Worm (Caenorhabditis elegans) whole organism, L4 larva: ENCODE measurements around the gene sre-24.

Experiments used
- D1046.2 ChIP-seq: fragments of 200-800 bp; sonication (Bioruptor generic); IDR thresholded peaks from 2 replicates; pipeline ENCODE4 v1.3.6; 2022; ENCODE audit warnings: missing genetic modification characterization, missing compliant biosample characterization
- F49E8.2 ChIP-seq: sonication (generic microtip); optimal IDR thresholded peaks from 2 replicates; lab custom pipeline; 2016; ENCODE audit warnings: missing compliant biosample characterization, mild to moderate bottlenecking, missing genetic modification characterization, borderline replicate concordance
- T26A8.4 ChIP-seq: fragments of 200-800 bp; sonication (Bioruptor generic); IDR thresholded peaks from 2 replicates; pipeline ENCODE4 v1.3.6; 2022; ENCODE audit warnings: missing genetic modification characterization, missing compliant biosample characterization
- Y48G9A.11 ChIP-seq: fragments of 200-800 bp; sonication (Bioruptor generic); IDR thresholded peaks from 2 replicates; pipeline ENCODE4 v1.3.6; 2022; ENCODE audit warnings: missing genetic modification reagents, missing genetic modification characterization, missing compliant biosample characterization
- Y5F2A.4 ChIP-seq: fragments of 200-800 bp; sonication (Bioruptor generic); optimal IDR thresholded peaks from 2 replicates; lab custom pipeline; 2018; ENCODE audit warnings: mild to moderate bottlenecking, missing genetic modification characterization, missing compliant biosample characterization
- aha-1 ChIP-seq: fragments of 150-350 bp; peaks from one replicate; lab custom pipeline; 2014; ENCODE audit warnings: missing biosample characterization, missing genetic modification characterization
- aly-2 ChIP-seq: sonication (generic microtip); optimal IDR thresholded peaks from 2 replicates; lab custom pipeline; 2018; ENCODE audit warnings: missing biosample characterization, missing genetic modification characterization
- ama-1 ChIP-seq: fragments of 150-350 bp; optimal IDR thresholded peaks from 2 replicates; lab custom pipeline; 2014; ENCODE audit warnings: inconsistent platforms, mixed read lengths
- arid-1 ChIP-seq: fragments of 200-800 bp; sonication (Bioruptor generic); conservative IDR thresholded peaks from 2 replicates; pipeline ENCODE4 v1.3.6; 2022; ENCODE audit warnings: missing genetic modification reagents, missing genetic modification characterization, missing compliant biosample characterization
- attf-4 ChIP-seq: sonication (generic microtip); optimal IDR thresholded peaks from 3 replicates; lab custom pipeline; 2017; ENCODE audit warnings: missing biosample characterization, missing genetic modification characterization
- ceh-28 ChIP-seq: fragments of 150-350 bp; optimal IDR thresholded peaks from 2 replicates; lab custom pipeline; 2014; ENCODE audit warnings: missing biosample characterization, missing genetic modification reagents, missing genetic modification characterization
- ceh-44 ChIP-seq: fragments of 200-800 bp; sonication (Bioruptor generic); IDR thresholded peaks from 2 replicates; pipeline ENCODE4 v1.3.6; 2022; ENCODE audit warnings: missing genetic modification reagents, missing genetic modification characterization, missing compliant biosample characterization
- cey-2 ChIP-seq: sonication (generic microtip); optimal IDR thresholded peaks from 3 replicates; lab custom pipeline; 2017; ENCODE audit warnings: missing genetic modification characterization, mild to moderate bottlenecking, missing compliant biosample characterization, antibody characterized with exemption, borderline replicate concordance; ENCODE audit not compliant: insufficient read depth
- ctbp-1 ChIP-seq: fragments of 200-800 bp; sonication (Bioruptor generic); IDR thresholded peaks from 2 replicates; pipeline ENCODE4 v1.3.6; 2022; ENCODE audit warnings: missing genetic modification reagents, missing genetic modification characterization, missing compliant biosample characterization
- daf-16 ChIP-seq, 3 experiments: sonication (generic microtip); optimal IDR thresholded peaks; 2 replicates each; lab custom pipeline; 2016 to 2017; ENCODE audit warnings: missing genetic modification characterization in 3 of 3, missing genetic modification reagents in 3 of 3, mild to moderate bottlenecking in 2 of 3, missing compliant biosample characterization in 2 of 3, missing biosample characterization in 1 of 3, moderate library complexity in 1 of 3
- daf-19 ChIP-seq: fragments of 200-800 bp; sonication (Bioruptor generic); conservative IDR thresholded peaks from 2 replicates; pipeline ENCODE4 v1.3.6; 2022; ENCODE audit warnings: missing genetic modification characterization, missing compliant biosample characterization
- dmd-6 ChIP-seq: fragments of 200-800 bp; sonication (Bioruptor generic); IDR thresholded peaks from 2 replicates; pipeline ENCODE4 v1.3.6; 2022; ENCODE audit warnings: missing genetic modification reagents, missing genetic modification characterization, missing compliant biosample characterization
- dmd-8 ChIP-seq: fragments of 200-800 bp; sonication (Bioruptor generic); IDR thresholded peaks from 2 replicates; pipeline ENCODE4 v1.3.6; 2022; ENCODE audit warnings: missing genetic modification characterization, missing compliant biosample characterization
- dpl-1 ChIP-seq: fragments of 150-350 bp; optimal IDR thresholded peaks from 2 replicates; lab custom pipeline; 2014; ENCODE audit warnings: missing biosample characterization, missing genetic modification reagents, missing genetic modification characterization
- dve-1 ChIP-seq: sonication (generic microtip); optimal IDR thresholded peaks from 2 replicates; lab custom pipeline; 2017; ENCODE audit warnings: antibody characterized with exemption, mild to moderate bottlenecking, missing genetic modification characterization, missing compliant biosample characterization; ENCODE audit not compliant: insufficient read depth
- fos-1 ChIP-seq: fragments of 150-350 bp; optimal IDR thresholded peaks from 2 replicates; lab custom pipeline; 2014; ENCODE audit warnings: missing biosample characterization, missing genetic modification characterization
- gei-8 ChIP-seq: fragments of 200-800 bp; sonication (Bioruptor generic); optimal IDR thresholded peaks from 2 replicates; lab custom pipeline; 2018; ENCODE audit warnings: mild to moderate bottlenecking, missing genetic modification characterization, missing compliant biosample characterization
- hif-1 ChIP-seq, 2 experiments: sonication (generic microtip); optimal IDR thresholded peaks; 2 replicates each; lab custom pipeline; 2016 to 2017; ENCODE audit warnings: missing compliant biosample characterization in 2 of 2, missing genetic modification characterization in 2 of 2, missing genetic modification reagents in 2 of 2, missing genotype in 2 of 2, mild to moderate bottlenecking in 1 of 2
- lin-1 ChIP-seq: fragments of 200-800 bp; sonication (Bioruptor generic); IDR thresholded peaks from 2 replicates; pipeline ENCODE4 v1.3.6; 2022; ENCODE audit warnings: missing genetic modification reagents, missing genetic modification characterization, missing compliant biosample characterization
- lin-39 ChIP-seq: fragments of 150-350 bp; optimal IDR thresholded peaks from 2 replicates; lab custom pipeline; 2014; ENCODE audit warnings: missing biosample characterization, missing genetic modification reagents, missing genetic modification characterization
- lsy-2 ChIP-seq, 2 experiments: fragments of 150-350 bp in 1 of 2; sonication (generic microtip) in 1 of 2; optimal IDR thresholded peaks; 2 replicates each; lab custom pipeline; 2014 to 2017; ENCODE audit warnings: missing biosample characterization in 2 of 2, missing genetic modification characterization in 2 of 2
- madf-5 ChIP-seq, 2 experiments: fragments of 200-800 bp; sonication (Bioruptor generic); IDR thresholded peaks; 2 replicates each; pipeline ENCODE4 v1.3.6; 2022; ENCODE audit warnings: missing compliant biosample characterization in 2 of 2, missing genetic modification characterization in 2 of 2
- mep-1 ChIP-seq: fragments of 150-350 bp; sonication (generic microtip); optimal IDR thresholded peaks from 3 replicates; lab custom pipeline; 2014; ENCODE audit warnings: missing biosample characterization, missing genetic modification characterization
- mes-2 ChIP-seq: sonication (generic microtip); optimal IDR thresholded peaks from 2 replicates; lab custom pipeline; 2016; ENCODE audit warnings: missing genotype, mild to moderate bottlenecking, missing genetic modification characterization, missing compliant biosample characterization; ENCODE audit not compliant: poor library complexity, severe bottlenecking
- nhr-102 ChIP-seq: sonication (generic microtip); optimal IDR thresholded peaks from 2 replicates; lab custom pipeline; 2016; ENCODE audit warnings: mild to moderate bottlenecking, missing genetic modification characterization, moderate library complexity, missing compliant biosample characterization
- nhr-28 ChIP-seq: fragments of 150-350 bp; optimal IDR thresholded peaks from 2 replicates; lab custom pipeline; 2014; ENCODE audit warnings: missing biosample characterization, missing genetic modification characterization
- nhr-41 ChIP-seq: fragments of 200-800 bp; sonication (Bioruptor generic); IDR thresholded peaks from 2 replicates; pipeline ENCODE4 v1.3.6; 2022; ENCODE audit warnings: missing genetic modification reagents, missing genetic modification characterization, missing compliant biosample characterization
- nhr-48 ChIP-seq: sonication (generic microtip); optimal IDR thresholded peaks from 2 replicates; lab custom pipeline; 2016; ENCODE audit warnings: mild to moderate bottlenecking, missing genetic modification characterization, missing compliant biosample characterization
- nhr-77 ChIP-seq: fragments of 150-350 bp; optimal IDR thresholded peaks from 2 replicates; lab custom pipeline; 2014; ENCODE audit warnings: missing biosample characterization, missing genetic modification characterization
- pha-4 ChIP-seq, 2 experiments: fragments of 150-350 bp in 1 of 2; fragments of 200-800 bp in 1 of 2; sonication (Bioruptor generic) in 1 of 2; IDR thresholded peaks in 1 of 2; optimal IDR thresholded peaks in 1 of 2; 2 replicates each; pipeline versions ENCODE4 v1.3.6 to Lab custom; 2014 to 2022; ENCODE audit warnings: missing genetic modification characterization in 2 of 2, missing genetic modification reagents in 2 of 2, missing biosample characterization in 1 of 2, missing compliant biosample characterization in 1 of 2
- pqm-1 ChIP-seq: sonication (generic microtip); optimal IDR thresholded peaks from 2 replicates; lab custom pipeline; 2017; ENCODE audit warnings: missing biosample characterization, missing genetic modification characterization
- saeg-2 ChIP-seq: fragments of 200-800 bp; sonication (Bioruptor generic); IDR thresholded peaks from 2 replicates; pipeline ENCODE4 v1.3.6; 2022; ENCODE audit warnings: missing genetic modification reagents, missing genetic modification characterization, missing compliant biosample characterization
- set-16 ChIP-seq: fragments of 200-800 bp; sonication (Bioruptor generic); IDR thresholded peaks from 2 replicates; pipeline ENCODE4 v1.3.6; 2022; ENCODE audit warnings: missing genetic modification reagents, missing genetic modification characterization, missing compliant biosample characterization
- snpc-1.2 ChIP-seq: fragments of 200-800 bp; sonication (Bioruptor generic); IDR thresholded peaks from 2 replicates; pipeline ENCODE4 v1.3.6; 2022; ENCODE audit warnings: missing genetic modification reagents, missing genetic modification characterization, missing compliant biosample characterization
- unc-130 ChIP-seq: sonication (generic microtip); optimal IDR thresholded peaks from 2 replicates; lab custom pipeline; 2016; ENCODE audit warnings: missing genetic modification reagents, missing genetic modification characterization, missing compliant biosample characterization
- unc-39 ChIP-seq: sonication (generic microtip); optimal IDR thresholded peaks from 2 replicates; lab custom pipeline; 2017; ENCODE audit warnings: missing biosample characterization, missing genetic modification characterization
- zfp-3 ChIP-seq: fragments of 200-800 bp; sonication (Bioruptor generic); conservative IDR thresholded peaks from 2 replicates; pipeline ENCODE4 v1.3.6; 2022; ENCODE audit warnings: missing genetic modification reagents, missing genetic modification characterization, missing compliant biosample characterization

The sre-24 gene

DNA sequence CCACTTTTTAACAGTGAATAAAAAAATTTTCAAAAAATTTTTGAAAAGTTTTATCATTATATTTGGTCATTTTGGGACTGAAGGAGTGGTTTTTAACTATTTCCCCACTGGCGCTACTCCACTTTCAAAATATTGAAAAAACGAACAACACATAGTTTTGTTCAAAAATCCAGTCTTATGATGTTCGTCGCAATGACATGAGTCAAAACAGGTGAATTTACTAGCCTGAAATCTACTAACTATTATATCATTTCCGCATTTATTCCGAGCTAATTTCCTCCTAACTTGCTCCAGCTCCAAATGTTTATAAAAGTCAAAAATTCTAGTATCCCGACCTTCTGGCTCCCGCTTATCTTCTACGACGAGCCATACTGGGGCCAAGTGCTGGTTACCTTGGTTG lies at the start of gene sre-24:
Gene sre-24 (plus strand): TSS at position 301 of the 400 bp plus-strand sequence.
- TF ChIP-seq fos-1 (tag; lab: Kevin White, UChicago) (no peak), dve-1 (tag; lab: Kevin White, UChicago) (no peak), T26A8.4 (GFP tag; lab: Robert Waterston, UW) (no peak), daf-19 (GFP tag; lab: Robert Waterston, UW) (no peak), D1046.2 (GFP tag; lab: Robert Waterston, UW) (no peak), gei-8 (GFP tag; lab: Kevin White, UChicago) (no peak), nhr-48 (tag; lab: Kevin White, UChicago) (no peak), ceh-44 (no peak), nhr-28 (no peak), mep-1 (tag; lab: Kevin White, UChicago) (no peak)

DNA sequence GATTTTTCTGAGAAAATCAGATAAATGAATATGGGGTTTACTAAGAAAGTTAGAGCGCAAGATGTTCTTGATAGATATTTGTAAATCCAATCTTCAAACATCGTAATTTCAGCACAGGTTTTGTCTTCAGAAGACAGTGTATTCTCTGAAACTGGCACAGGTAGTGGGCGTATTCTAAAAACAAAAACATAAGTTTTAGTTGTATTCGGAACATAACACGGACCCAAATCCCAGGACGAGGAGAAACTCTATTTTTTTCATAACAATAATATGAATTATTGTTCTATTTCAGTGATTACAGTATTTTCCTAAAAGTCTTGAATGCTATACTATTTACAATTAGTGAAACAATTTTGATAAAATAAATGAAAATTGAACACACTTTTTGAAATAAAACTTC lies 48.0 kb upstream of the sre-24 start, which contains the start of gene srj-45:
Gene srj-45 (minus strand): TSS at position 101 of the 400 bp plus-strand sequence.
- TF ChIP-seq aly-2 (tag; lab: Kevin White, UChicago), result no peak
- no peak for TF ChIP-seq nhr-41 (GFP tag; lab: Robert Waterston, UW)
- no peak for TF ChIP-seq F49E8.2 (tag; lab: Kevin White, UChicago)
- no peak for TF ChIP-seq Y5F2A.4 (GFP tag; lab: Kevin White, UChicago)
- TF ChIP-seq ctbp-1, result no peak
- TF ChIP-seq ama-1, result no peak
- TF ChIP-seq zfp-3 (GFP tag; lab: Robert Waterston, UW), result no peak
- no peak for TF ChIP-seq Y48G9A.11 (GFP tag; lab: Robert Waterston, UW)
- TF ChIP-seq, all 104 proteins: peak for 0

DNA sequence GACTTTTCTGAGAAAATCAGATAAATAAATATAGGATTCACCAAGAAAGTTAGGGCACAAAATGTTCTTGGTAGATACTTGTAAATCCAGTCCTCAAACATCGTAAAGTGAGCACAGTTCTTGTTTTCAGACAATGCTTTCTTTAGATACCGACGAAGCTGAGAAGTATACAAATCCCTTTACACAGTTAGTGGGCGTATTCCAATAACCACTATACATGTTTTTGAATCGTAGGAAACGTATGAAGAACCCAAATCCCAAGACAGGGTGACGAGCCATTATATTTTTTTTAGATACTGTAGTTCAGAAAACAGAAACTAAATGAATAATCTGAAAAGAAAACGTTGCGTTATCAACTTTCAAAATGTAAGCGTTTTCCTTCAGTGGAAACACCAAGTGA lies 38.7 kb upstream of the sre-24 start, which contains the start of gene srj-44:
Gene srj-44 (minus strand): TSS at position 101 of the 400 bp plus-strand sequence.
- TF ChIP-seq pha-4 (GFP tag; IDR thresholded peaks at IDR 0.05; lab: Robert Waterston, UW) (no peak), pha-4 (tag; optimal IDR thresholded peaks at IDR 0.05; lab: Kevin White, UChicago) (no peak), saeg-2 (GFP tag; lab: Robert Waterston, UW) (no peak)

DNA sequence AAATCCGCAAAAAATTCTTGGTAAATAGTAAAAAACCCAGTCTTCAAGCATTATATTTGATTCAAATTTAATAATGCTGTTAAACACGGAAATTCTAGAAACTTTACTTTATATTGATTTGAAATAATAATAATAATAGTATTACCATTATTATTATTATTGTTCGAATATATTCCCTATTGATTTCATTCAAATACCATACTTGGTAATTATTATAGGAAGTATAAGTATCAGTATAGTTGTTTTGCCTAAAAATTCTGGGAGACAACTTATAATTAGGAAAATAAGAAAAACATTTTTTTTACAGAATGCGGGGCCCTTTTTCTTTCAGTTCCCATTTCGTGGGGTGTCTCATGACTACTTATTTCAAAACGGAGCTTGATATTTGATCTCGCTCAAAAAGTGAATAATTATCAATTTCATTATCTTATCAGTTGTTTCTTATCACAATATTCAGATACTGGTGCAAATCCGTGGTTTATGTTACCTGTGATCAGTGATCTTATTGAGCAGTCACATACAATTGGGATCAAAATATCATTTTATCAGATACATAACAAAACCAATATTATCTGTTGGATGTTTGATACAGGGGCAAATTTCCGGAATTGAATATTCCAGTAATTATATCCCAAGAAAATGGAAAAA lies 36.1 kb upstream of the sre-24 start, which contains the start of gene srj-49:
Gene srj-49 (minus strand): TSS at position 51 of the 648 bp plus-strand sequence.
- TF ChIP-seq dmd-6 (GFP tag; lab: Robert Waterston, UW) (peak; percentile 91), pqm-1 (tag; lab: Kevin White, UChicago) (peak; percentile 74), daf-16 (GFP tag; optimal IDR thresholded peaks at IDR 0.05; lab: Kevin White, UChicago) (no peak), daf-16 (tag; optimal IDR thresholded peaks at IDR 0.05; lab: Kevin White, UChicago) (peak; percentile 56), lsy-2 (tag; optimal IDR thresholded peaks at IDR 0.05; lab: Kevin White, UChicago) (no peak), nhr-28 (peak; percentile 68)

DNA sequence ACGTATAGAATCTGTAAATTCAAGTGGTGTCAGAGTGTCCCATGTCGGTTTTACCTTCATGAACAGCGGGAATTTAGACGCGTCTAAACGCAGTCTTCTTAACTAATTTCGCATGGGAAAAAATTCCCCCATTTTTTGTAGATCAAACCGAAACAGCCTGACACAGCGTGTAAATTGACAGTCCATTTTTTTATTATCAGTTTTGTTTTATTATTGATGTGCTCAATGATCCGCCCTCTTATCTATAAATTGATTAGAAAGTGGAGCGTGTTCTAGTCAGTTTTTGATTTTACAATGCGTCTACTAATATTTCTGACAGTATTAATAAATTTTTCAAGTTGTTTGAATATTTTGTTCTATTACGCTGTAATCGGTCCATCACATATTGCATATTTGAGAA lies 35.4 kb upstream of the sre-24 start, which contains the start of gene ugt-53:
Gene ugt-53 (plus strand): TSS at position 273 of the 400 bp plus-strand sequence.
- no peak for TF ChIP-seq unc-39
- TF ChIP-seq dpl-1, result no peak
- no peak for TF ChIP-seq hif-1 (tag; optimal IDR thresholded peaks at IDR 0.05; lab: Kevin White, UChicago)
- TF ChIP-seq cey-2 (tag; lab: Kevin White, UChicago), result no peak
- no peak for TF ChIP-seq T26A8.4 (GFP tag; lab: Robert Waterston, UW)
- peak; percentile 43 for TF ChIP-seq pqm-1 (tag; lab: Kevin White, UChicago)
- no peak for TF ChIP-seq nhr-102 (tag; lab: Kevin White, UChicago)
- no peak for TF ChIP-seq arid-1 (GFP tag; lab: Robert Waterston, UW)
- TF ChIP-seq madf-5 (GFP tag; IDR thresholded peaks at IDR 0.05; lab: Robert Waterston, UW), result no peak
- TF ChIP-seq lin-39, result no peak
- no peak for TF ChIP-seq nhr-77 (tag; lab: Kevin White, UChicago)
- TF ChIP-seq lin-1 (GFP tag; lab: Robert Waterston, UW), result no peak
- TF ChIP-seq set-16 (GFP tag; lab: Robert Waterston, UW), result no peak
- TF ChIP-seq unc-130, result no peak
- no peak for TF ChIP-seq ceh-28 (tag; lab: Kevin White, UChicago)
- TF ChIP-seq aha-1, result no peak
- no peak for TF ChIP-seq dmd-8 (GFP tag; lab: Robert Waterston, UW)
- TF ChIP-seq snpc-1.2, result no peak
- TF ChIP-seq attf-4 (tag; lab: Kevin White, UChicago), result no peak
- no peak for TF ChIP-seq mes-2 (tag; lab: Kevin White, UChicago)
